Worm (Caenorhabditis elegans) whole organism, dauer: Measurements from ENCODE around the gene C13A2.10.
"Not testable (repeated sequence)": the region's sequence is repeated elsewhere in the genome, so short reads cannot be mapped to it uniquely, and the experiment has no call there.

Experiments
- unc-62 ChIP-seq: sonication (generic microtip); optimal IDR thresholded peaks from 2 replicates; lab custom pipeline; 2017; ENCODE audit warnings: missing biosample characterization, missing genetic modification reagents, missing genetic modification characterization

Gene C13A2.10

DNA sequence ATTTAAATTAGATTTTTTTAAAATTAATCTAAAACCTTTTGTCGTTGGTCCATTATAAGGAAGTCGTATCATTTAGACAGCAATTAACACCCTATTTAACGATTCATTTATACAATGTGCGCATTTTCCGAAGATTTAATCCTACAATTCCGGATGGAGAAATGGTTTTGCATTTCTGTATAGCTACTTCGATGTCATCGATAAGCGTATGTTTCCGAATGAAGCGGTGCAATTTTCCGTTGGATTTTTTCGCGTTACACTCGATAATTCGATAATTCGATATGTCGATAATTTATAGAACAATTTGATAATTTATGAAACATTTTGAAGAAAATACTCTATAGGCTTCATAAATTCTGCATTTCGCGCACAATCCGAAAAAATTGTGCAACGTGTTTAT lies at the start of gene C13A2.10:
TSS of gene C13A2.10 (minus strand) at position 101 of the 400 bp plus-strand sequence.
- no peak for TF ChIP-seq unc-62 (GFP tag; lab: Kevin White, UChicago)

DNA sequence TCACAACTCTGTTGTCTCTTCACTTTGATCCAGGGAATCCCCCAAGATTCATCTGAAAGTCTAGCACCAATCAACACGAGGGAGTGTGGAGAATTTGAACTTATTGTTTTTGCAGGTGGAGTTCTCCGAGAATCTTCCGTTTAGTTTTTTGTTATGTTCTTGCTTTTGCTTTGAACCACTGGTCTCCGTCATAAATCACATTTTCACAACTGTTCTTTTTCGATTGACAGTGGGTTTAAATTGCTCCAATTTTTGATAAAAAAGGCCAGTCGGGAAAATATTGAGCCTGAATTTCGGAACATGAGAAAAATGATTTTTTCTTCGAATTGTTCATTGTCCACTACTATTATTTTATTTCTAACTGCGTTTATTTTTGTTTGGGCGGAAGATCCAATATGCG lies 47.0 kb upstream of the C13A2.10 start, which contains the start of gene F10G2.10:
TSS of gene F10G2.10 (plus strand) at position 301 of the 400 bp plus-strand sequence.
- TF ChIP-seq unc-62 (GFP tag; lab: Kevin White, UChicago): no peak

DNA sequence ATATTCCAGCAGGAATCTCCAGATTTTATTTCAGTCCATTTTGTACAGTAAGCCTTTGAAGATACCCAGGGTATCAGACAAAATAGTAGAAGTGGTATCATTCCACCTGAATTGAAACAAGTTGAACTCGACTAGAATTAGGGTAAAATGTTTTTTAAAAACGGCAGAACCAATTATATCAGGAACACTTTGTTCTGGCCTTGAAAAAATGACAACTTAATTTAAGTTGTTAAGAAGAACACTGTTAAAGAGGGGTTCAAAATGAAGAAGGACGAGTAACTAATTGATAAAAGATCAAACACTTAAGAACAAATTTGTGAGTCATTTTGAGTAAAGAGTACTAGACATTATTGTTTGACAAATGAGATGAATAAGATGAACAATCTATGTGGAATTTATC lies 46.0 kb upstream of the C13A2.10 start, which contains the start of gene lmd-4:
TSS of gene lmd-4 (minus strand) at position 101 of the 400 bp plus-strand sequence.
- no peak for TF ChIP-seq unc-62 (GFP tag; lab: Kevin White, UChicago)

DNA sequence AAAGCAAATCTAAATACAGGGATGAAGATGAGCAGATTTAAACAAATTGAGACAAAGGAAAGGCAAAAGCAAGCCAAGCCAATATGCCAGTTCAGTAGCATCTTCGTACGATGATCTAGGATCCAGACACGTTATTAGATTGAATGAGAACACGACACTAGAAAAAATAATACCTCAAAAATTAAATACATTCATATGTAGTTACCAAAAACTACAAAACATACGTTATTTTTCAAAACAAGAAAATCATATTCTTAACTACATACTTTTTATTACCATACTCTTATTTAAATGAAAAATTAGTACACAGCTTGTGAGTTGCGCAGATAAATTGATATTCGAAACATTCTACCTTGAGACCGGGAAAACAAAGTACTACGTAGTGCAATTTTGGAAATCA lies 38.3 kb upstream of the C13A2.10 start, which contains the start of gene srx-6:
TSS of gene srx-6 (minus strand) at position 101 of the 400 bp plus-strand sequence.
- TF ChIP-seq unc-62 (GFP tag; lab: Kevin White, UChicago): no peak

DNA sequence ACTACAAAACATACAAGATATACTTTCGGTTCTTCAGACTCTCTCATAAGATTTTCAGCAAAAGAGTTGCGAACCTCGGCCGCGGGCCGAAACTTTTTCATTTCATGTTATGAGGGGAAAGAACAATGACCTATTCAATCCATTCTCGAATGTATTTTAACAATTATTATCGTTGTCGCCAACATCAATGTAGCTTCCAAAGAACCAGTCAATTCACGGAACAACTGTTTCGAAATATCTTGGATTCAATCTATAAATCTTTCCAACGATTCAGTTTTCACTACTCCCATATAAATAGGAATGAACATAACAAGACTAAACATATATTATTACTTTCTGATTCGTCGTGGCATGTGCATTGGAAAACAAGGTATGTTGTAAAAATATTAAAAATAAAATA lies 32.2 kb upstream of the C13A2.10 start, which contains the start of gene F07G11.1:
TSS of gene F07G11.1 (plus strand) at position 301 of the 400 bp plus-strand sequence.
- no peak for TF ChIP-seq unc-62 (GFP tag; lab: Kevin White, UChicago)

DNA sequence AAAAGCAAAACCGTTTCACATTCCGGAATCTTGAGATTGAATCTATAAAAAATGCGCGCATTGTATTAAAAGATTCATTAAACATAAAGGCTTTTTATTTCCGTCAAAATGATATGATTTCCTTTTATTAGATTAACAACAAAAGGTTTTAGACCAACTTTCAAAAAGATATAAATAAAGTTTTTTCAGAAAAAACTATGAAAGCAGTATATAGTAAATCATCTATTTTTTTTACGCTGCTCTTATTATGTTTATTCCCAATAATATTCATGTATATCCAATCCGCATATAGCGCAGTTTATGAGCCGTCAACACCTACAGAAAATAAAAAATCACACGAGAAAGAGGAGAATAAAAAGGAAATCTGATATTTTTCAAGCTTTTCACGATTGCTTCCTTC lies 29.6 kb upstream of the C13A2.10 start, which contains the start of gene F07G11.2:
TSS of gene F07G11.2 (plus strand) at position 301 of the 400 bp plus-strand sequence.
- TF ChIP-seq unc-62 (GFP tag; lab: Kevin White, UChicago): not testable (repeated sequence)

DNA sequence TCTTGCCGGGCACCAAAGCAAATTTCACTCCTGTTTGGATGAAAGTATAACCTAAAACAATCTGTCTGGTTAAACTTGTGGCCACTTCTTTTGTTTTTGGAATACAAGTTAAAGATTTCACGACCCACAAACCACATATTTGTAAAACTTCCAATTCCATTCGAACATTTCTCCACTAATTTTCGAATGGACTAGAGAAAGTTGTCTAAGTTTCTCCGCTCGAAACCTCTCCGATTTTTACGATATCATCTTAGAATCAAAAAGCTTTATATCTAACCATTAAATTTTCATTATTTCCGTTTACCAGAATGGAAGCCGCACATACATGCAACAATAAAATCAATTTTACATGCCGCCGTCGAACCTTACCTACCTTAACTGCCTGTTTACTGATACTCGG lies 23.6 kb upstream of the C13A2.10 start, which contains the start of gene F07G11.3:
TSS of gene F07G11.3 (plus strand) at position 301 of the 400 bp plus-strand sequence.
- TF ChIP-seq unc-62 (GFP tag; lab: Kevin White, UChicago): no peak

DNA sequence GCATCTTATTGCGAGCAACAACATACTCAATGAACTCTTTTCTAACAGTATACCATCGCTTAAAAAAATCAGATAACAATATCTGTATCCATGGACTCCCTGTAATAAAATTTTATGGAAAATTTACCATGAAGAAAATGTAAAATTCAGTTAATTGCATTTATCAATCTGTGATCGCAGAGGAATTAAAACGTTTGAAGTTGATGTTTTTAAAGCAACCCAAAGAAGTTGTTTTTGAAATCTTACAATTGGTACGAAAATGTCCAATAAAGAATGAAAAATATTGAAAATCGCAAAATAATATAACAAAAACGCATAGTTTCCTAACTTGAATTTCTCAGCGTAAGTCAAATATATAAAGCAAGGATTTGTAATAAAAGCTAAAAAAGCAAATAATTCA lies 22.4 kb upstream of the C13A2.10 start, which contains the start of gene srj-32:
TSS of gene srj-32 (minus strand) at position 101 of the 400 bp plus-strand sequence.
- no peak for TF ChIP-seq unc-62 (GFP tag; lab: Kevin White, UChicago)

DNA sequence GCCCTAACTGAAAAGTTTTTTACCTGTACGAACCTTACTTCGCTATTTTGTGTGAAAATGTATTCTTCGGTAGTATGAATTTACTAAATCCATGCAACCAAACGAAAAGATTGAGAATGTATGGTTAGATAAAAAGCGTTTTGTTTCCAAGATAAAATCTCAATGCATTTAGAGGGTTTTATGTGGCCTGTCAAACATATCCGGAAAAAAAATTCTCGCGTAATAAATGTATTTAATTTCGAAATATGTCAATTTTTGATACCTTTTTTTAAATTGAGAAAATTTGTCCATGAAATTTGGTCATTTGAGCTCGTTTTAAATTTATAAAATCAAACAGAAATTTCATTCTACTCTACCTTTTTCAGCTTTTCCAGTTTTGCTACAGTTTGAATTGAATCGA lies 20.4 kb upstream of the C13A2.10 start, which contains the start of gene F07G11.4:
TSS of gene F07G11.4 (minus strand) at position 101 of the 400 bp plus-strand sequence.
- no peak for TF ChIP-seq unc-62 (GFP tag; lab: Kevin White, UChicago)

DNA sequence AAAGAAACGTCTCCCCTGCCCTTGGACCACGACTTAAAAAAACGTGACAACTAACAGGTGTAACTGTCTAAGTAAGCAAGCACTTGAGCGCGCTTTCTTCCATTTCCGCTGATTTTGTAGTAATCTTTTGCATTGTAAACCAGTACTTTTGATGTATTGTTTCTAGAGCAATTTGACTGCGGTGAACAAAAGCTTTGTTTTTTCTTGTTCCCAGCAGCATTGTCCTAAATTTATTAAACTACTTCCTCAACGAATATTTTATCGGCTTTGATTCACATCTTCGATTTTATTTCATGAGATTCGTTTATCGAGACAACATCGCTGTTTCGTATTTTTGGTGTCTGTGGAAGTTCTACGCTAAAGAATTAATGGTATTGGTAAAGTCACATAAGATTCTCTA lies 13.8 kb upstream of the C13A2.10 start, which contains the start of gene C13A2.1:
TSS of gene C13A2.1 (plus strand) at position 301 of the 400 bp plus-strand sequence.
- no peak for TF ChIP-seq unc-62 (GFP tag; lab: Kevin White, UChicago)

DNA sequence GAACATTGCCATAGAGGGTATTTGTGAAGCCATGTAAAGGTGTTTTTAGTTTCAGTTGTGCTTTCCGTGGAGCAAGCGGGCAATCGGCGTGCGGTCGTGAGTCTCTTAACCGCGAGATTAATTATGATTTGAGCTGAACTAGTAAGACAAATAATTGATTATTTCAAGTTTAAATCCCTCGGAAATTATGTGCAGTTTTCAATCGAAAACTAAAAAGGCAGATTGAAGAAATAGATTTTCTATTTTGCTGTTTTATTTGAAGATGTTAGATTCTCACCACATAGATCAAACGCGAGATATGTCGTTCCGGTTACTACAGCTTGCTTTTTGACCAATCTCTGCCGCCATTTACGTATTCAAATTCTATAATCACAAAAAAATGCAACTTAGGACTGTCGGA lies 7.1 kb upstream of the C13A2.10 start, which contains the start of gene C13A2.3:
TSS of gene C13A2.3 (plus strand) at position 301 of the 400 bp plus-strand sequence.
- TF ChIP-seq unc-62 (GFP tag; lab: Kevin White, UChicago): no peak

DNA sequence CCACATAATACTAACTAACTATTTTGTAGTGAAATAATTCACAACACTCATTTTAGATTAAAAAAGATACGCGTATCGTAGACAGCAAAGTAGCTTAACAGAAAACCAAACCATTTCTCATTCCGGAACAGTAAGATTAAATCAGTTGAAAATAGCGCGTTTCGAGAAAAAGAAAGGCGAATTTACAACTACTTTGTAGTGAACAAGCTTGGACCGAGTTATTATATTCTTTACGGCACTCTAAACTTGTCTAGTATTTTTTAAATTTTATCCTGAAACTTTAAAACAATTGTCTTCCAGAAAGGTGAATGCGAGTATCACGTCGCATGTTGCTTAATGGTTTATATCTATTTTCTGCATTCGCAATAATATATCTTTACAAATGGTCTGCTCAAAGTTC lies 4.2 kb upstream of the C13A2.10 start, which contains the start of gene C13A2.4:
TSS of gene C13A2.4 (plus strand) at position 301 of the 400 bp plus-strand sequence.
- no peak for TF ChIP-seq unc-62 (GFP tag; lab: Kevin White, UChicago)

DNA sequence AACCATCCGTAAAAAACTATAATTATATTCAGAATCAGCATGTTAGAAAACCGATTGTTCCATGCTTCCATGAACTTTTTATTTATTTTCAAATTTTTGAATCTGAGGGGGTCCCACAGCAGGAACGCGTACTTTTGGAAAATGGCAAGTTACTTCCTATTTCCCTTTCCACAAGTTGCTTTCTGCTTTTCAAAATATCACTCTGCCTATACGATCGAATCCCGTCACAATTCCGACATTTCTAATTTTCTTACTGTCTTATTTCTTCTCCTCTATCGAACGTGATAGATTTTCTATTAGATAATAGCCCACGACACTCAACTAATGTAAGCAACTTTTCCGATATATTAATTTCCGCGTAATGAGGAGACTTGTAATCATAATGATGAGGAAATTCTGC lies 599 bp upstream of the C13A2.10 start, which contains the start of gene C13A2.5:
TSS of gene C13A2.5 (plus strand) at position 301 of the 400 bp plus-strand sequence.
- no peak for TF ChIP-seq unc-62 (GFP tag; lab: Kevin White, UChicago)

DNA sequence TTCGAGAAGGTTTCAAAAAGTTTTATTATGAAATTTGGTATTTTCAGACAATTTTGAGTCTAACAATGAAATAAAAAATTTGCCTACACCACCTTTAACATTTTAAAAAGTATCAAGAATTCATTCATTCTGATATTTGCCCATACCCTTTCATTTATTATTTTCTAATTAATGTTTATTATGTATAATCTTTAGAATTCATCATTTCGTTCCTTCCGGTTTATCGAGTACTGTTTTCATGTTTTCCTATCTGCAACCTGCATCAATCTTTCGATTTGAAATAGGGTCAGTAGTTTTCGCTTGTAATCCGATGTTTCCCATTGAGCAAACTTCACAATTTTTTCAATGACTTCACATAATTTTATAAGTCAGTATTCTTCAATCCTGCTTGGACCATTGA lies 5.5 kb downstream of the C13A2.10 start, which contains the start of gene C13A2.6:
TSS of gene C13A2.6 (plus strand) at position 301 of the 400 bp plus-strand sequence.
- no peak for TF ChIP-seq unc-62 (GFP tag; lab: Kevin White, UChicago)

DNA sequence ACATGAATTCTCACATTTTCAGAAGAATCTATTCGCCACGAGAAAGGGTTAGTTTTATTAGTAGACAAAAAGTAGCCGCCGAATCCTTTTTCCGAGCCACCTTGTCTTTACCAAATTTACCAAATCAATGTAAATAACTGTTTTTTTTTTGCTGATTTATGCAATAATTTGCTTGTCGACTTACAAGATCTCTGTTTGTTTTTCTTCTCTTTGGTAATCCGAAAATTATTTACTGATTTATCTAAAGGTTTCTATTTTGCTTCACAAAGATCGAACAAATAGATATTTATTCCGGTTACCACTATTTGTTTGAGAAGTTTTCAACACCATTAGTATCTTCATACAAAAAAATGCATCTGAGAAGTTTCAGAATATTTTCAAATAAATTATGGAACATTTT lies 8.9 kb downstream of the C13A2.10 start, which contains the start of gene C13A2.7:
TSS of gene C13A2.7 (plus strand) at position 301 of the 400 bp plus-strand sequence.
- no peak for TF ChIP-seq unc-62 (GFP tag; lab: Kevin White, UChicago)

DNA sequence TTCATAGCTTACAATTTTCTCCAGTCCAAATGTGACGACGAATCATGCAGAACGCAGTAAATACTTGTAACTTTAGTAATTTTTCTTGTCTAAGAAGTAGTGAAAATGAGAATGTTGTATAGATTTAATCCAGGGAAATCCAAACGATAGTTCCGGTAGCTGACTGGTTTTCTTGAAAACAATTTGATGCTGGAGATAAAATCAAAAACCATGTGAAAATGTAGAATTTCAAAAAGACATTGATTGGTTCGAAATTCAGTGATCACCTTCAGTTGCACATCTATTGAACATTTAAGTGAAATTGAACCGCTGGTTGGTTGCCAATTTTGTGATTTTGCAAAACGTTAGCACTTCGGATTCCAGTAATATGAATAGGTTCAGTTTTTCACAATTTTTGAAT lies 10.8 kb downstream of the C13A2.10 start, which contains the start of gene C13A2.9:
TSS of gene C13A2.9 (minus strand) at position 101 of the 400 bp plus-strand sequence.
- no peak for TF ChIP-seq unc-62 (GFP tag; lab: Kevin White, UChicago)
